Worm (Caenorhabditis elegans): ENCODE measurements around the gene far-3.

Gene far-3

DNA sequence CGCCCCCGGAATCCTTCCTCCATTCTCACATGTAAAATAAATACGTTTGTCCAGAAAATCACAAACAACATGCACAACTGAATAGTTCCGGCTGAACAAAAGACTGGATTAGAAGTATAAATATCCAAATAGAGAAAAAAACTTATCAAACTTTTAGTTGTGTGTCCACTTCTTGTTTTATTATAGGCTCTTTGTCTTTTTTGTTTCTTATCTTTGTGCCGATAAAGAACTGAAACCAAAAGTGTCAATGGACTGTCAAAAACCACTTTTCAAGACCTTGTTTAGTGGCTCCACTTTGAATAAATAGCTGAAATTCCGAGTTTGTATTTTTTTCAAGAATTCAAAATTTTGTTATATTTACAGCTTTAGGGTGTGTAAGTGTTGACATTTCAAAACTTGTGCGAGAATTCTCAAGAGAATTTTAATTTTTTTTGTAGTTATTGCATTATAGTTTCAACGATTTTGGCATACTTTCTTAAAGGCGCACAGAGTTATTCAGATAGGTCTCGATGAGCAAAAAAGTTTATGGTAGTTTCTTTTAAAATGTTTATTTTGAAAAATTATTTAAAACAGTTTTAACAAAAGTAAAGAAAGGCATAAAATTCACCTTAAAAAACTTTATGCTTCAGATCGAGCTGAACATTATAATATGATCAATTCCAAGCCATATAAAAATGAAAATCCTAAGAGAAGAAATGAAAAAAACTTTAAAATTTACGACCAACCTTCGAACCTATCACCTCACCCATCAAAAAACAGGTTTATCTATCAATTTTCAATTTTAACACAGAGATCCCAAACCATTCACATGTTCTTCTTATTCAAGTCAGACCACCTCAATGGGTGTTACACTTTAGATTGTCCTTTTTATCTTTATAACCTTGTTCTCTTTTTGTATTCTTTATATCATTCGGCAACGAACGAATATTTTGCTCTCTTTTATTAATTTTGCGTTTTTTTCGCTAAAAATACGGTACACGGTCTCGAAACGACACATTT, 49.1 kb upstream of the far-3 start (continued):
- no peak for TF ChIP-seq spr-3 (GFP tag; optimal IDR thresholded peaks at IDR 0.05)
- peak; percentile 11 for TF ChIP-seq nhr-77 (tag; optimal IDR thresholded peaks at IDR 0.05)
- peak in 1 of 2 experiments; percentile 62 for TF ChIP-seq unc-62 (GFP tag; optimal IDR thresholded peaks at IDR 0.05 in 1 of 2)
- no peak for TF ChIP-seq unc-62 (tag; optimal IDR thresholded peaks at IDR 0.05)
- TF ChIP-seq spr-1 (tag; optimal IDR thresholded peaks at IDR 0.05): no peak
- TF ChIP-seq php-3 (GFP tag; IDR thresholded peaks at IDR 0.05): 0 out of 2 replicates have a peak, but pooled peaks have one; percentile 15
- TF ChIP-seq ctbp-1 (GFP tag; IDR thresholded peaks at IDR 0.05): 0 out of 2 replicates have a peak, but pooled peaks have one; percentile 8
- peak; percentile 16 for TF ChIP-seq mes-2 (tag; optimal IDR thresholded peaks at IDR 0.05; ENCODE audit: poor library complexity, severe bottlenecking)
- peak; percentile 83 for TF ChIP-seq dmd-6 (GFP tag; IDR thresholded peaks at IDR 0.05)
- TF ChIP-seq ces-1 (GFP tag; optimal IDR thresholded peaks at IDR 0.05): no peak
- no peak for TF ChIP-seq R02D3.7 (tag; optimal IDR thresholded peaks at IDR 0.05)
- no peak for TF ChIP-seq nhr-76 (tag; optimal IDR thresholded peaks at IDR 0.05)
- TF ChIP-seq dve-1 (tag; optimal IDR thresholded peaks at IDR 0.05; ENCODE audit: insufficient read depth): peak; percentile 62
- TF ChIP-seq mdt-29 (GFP tag; IDR thresholded peaks at IDR 0.05): no peak
- TF ChIP-seq daf-8 (GFP tag; IDR thresholded peaks at IDR 0.05): no peak
- no peak for TF ChIP-seq lin-13 (GFP tag; optimal IDR thresholded peaks at IDR 0.05)
- peak; percentile 59 for TF ChIP-seq pqm-1 (tag; optimal IDR thresholded peaks at IDR 0.05)
- TF ChIP-seq set-16 (GFP tag; IDR thresholded peaks at IDR 0.05): no peak
- TF ChIP-seq nhr-48 (tag; optimal IDR thresholded peaks at IDR 0.05): peak; percentile 25
- TF ChIP-seq dmd-9 (GFP tag; IDR thresholded peaks at IDR 0.05): peak; percentile 34; the same call in 1 of the 2 replicates
- peak; percentile 50 for TF ChIP-seq mep-1 (tag; optimal IDR thresholded peaks at IDR 0.05)
- TF ChIP-seq F26F4.8 (GFP tag; conservative IDR thresholded peaks at IDR 0.05): no peak
- TF ChIP-seq Y75B8A.6 (GFP tag; IDR thresholded peaks at IDR 0.05): no peak
- peak; percentile 6; the same call in 1 of the 2 replicates for TF ChIP-seq lin-38 (GFP tag; IDR thresholded peaks at IDR 0.05)
- TF ChIP-seq snpc-4 (tag; optimal IDR thresholded peaks at IDR 0.05): no peak
- no peak for TF ChIP-seq ceh-62 (tag; optimal IDR thresholded peaks at IDR 0.05)
- no peak for TF ChIP-seq sdz-12 (GFP tag; optimal IDR thresholded peaks at IDR 0.05)
- TF ChIP-seq hlh-11 (tag; optimal IDR thresholded peaks at IDR 0.05): peak; percentile 63

DNA sequence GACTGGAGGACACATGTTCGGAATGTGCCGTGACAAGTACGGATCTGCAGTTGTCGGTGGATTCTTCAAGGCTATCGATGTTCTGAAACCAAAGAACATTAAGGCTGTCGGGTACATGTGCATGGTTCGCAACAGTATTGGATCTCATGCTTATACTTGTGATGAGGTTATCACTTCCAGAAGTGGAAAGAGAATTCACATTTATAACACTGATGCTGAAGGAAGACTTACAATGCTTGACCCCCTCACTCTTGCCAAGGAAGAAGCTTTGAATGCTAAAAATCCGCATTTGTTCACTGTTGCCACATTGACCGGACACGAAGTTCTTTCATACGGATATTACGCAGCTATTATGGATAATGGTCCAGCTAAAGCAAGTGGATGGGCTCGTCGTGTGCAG, 47.7 kb upstream of the far-3 start:
- no peak for TF ChIP-seq arid-1 (GFP tag; conservative IDR thresholded peaks at IDR 0.05)
- TF ChIP-seq dmd-9 (GFP tag; IDR thresholded peaks at IDR 0.05): 0 out of 2 replicates have a peak, but pooled peaks have one; percentile 12
- no peak for TF ChIP-seq egl-43 (GFP tag; IDR thresholded peaks at IDR 0.05)
- peak; percentile 96 for TF ChIP-seq aha-1 (tag)
- TF ChIP-seq dmd-6 (GFP tag; IDR thresholded peaks at IDR 0.05): no peak

DNA sequence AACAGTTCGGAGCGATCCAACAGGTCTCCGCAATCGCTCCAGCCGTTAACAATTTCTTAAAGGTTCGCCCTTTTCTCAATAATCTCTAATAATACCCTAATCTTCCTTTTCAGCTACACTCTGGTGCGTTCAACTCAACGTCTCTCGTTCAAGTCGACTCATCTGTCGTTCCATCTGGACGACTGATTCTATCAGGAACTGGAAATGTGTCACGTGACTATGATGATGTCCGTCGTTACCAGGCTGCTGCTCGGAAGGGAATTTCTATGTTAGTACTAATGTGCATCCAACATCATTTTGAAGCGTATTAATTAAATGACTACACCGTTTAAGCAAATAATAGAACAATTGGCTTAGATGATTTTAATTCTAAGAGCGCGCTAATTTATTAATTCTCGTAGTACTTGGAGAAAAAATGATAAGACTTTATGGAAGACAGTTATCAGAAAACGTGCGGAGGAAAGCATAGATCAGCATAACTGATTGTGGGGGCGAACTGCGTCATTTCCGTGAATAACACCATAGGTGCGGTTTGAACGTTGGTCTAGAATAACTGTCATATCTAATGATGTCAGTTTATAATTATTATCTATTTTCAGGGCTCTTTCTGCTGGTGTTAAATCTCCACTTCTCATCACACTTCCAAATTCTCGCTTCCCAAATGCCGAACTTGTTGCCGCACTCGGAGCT, 46.7 kb upstream of the far-3 start:
- TF ChIP-seq ceh-44 (GFP tag; IDR thresholded peaks at IDR 0.05) (no peak), nhr-102 (tag; optimal IDR thresholded peaks at IDR 0.05) (no peak), saeg-2 (GFP tag; IDR thresholded peaks at IDR 0.05) (no peak), duxl-1 (tag; optimal IDR thresholded peaks at IDR 0.05; ENCODE audit: poor library complexity) (no peak), lin-1 (GFP tag; IDR thresholded peaks at IDR 0.05) (no peak), snpc-1.2 (GFP tag; IDR thresholded peaks at IDR 0.05) (no peak), zip-11 (GFP tag; IDR thresholded peaks at IDR 0.05) (no peak), nhr-11 (tag; optimal IDR thresholded peaks at IDR 0.05) (no peak), egl-43 (GFP tag; IDR thresholded peaks at IDR 0.05) (no peak), mxl-2 (GFP tag; conservative IDR thresholded peaks at IDR 0.05) (no peak), snpc-4 (tag; optimal IDR thresholded peaks at IDR 0.05) (no peak), pha-4 (GFP tag; IDR thresholded peaks at IDR 0.05) (no peak), pha-4 (tag; optimal IDR thresholded peaks at IDR 0.05) (no peak), dmd-8 (GFP tag; IDR thresholded peaks at IDR 0.05) (no peak), zfp-2 (tag; optimal IDR thresholded peaks at IDR 0.05) (no peak), F26F4.8 (GFP tag; conservative IDR thresholded peaks at IDR 0.05) (no peak), lin-38 (GFP tag; IDR thresholded peaks at IDR 0.05) (peak; percentile 25; the same call in 1 of the 2 replicates), D1046.2 (GFP tag; IDR thresholded peaks at IDR 0.05) (0 out of 2 replicates have a peak, but pooled peaks have one; percentile 13), nhr-10 (tag; optimal IDR thresholded peaks at IDR 0.05) (no peak)
